Fruit fly (Drosophila melanogaster): ENCODE results near the gene CG8870.

The CG8870 gene

DNA sequence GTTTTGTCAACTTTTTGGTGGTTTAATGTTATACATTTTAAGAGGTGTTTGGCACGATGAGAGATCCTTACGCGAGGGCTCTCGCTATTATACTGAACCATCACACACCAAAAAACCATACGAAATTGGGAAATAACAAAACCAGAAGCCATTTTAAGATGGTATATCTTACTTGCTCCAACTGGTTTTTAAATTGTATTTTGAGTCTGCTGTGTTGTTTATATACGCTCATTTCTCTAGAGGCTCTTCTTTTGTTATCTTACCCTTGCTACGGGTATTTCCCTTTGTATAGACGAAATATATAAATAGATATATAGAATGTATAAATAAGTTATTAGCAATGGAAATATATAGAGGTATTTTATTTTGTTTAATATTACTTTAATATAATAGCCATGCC lies 27.3 kb downstream of the CG8870 start, which contains the start of gene yellow-e2:
yellow-e2 (minus strand) TSS at position 101 of the 400 bp plus-strand sequence.
- no peak for TF ChIP-seq CG8478 (optimal IDR thresholded peaks at IDR 0.05)
- no peak for TF ChIP-seq CTCF (optimal IDR thresholded peaks at IDR 0.05)

- no peak for TF ChIP-seq CTCF (optimal IDR thresholded peaks at IDR 0.05)
- TF ChIP-seq CG8478 (optimal IDR thresholded peaks at IDR 0.05), result no peak
Observed at dm6 chr3R:13412704-13413103, 33.1 kb downstream of the CG8870 start.

DNA sequence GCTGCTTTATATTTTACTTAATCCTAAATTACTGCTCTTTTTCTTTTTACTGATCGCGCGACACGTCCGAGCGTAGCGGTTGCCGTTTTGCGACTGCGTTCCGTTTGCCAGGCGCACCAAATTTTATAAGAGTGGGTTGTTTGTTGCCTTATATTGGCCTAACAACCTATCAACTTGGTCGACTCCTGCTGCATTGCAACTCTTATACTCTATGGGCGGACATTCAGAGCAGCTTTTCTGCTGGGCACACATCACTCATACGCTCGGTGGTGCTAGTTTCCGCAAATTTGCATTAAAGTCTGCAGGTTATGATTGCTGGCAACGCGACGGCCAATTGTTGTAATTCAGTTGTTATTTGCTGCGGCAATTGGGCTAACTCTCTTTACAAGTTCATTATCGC lies 35.5 kb downstream of the CG8870 start, which contains the start of gene yellow-e:
yellow-e (minus strand) TSS at position 101 of the 400 bp plus-strand sequence.
- TF ChIP-seq CG8478 (optimal IDR thresholded peaks at IDR 0.05) (no peak), CTCF (optimal IDR thresholded peaks at IDR 0.05) (no peak)

dm6 chr3R:13417067-13417595 lies 37.5 kb downstream of the CG8870 start:
- TF ChIP-seq CTCF (optimal IDR thresholded peaks at IDR 0.05), result no peak
- no peak for TF ChIP-seq CG8478 (optimal IDR thresholded peaks at IDR 0.05)

DNA sequence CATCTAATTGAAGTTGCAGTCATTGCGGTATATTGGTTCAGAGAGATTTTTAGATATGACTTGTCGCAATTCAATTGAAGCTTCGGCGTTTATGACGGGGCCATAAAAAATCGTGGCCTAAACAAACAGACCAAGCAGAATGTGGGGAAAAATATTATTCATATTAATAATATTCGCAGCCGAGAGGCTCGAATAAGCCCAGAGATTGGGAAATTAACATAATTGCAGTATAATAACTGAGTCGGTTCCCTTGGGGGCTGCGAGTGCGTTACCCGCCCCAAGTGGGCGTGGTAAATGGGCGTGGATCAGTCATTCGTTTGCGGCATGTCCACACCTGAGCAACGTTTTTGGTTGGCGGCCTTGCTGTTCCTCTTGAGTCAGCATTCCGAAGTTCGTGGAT lies 40.3 kb downstream of the CG8870 start, which contains the start of gene Ir87a:
Ir87a (plus strand) TSS at position 301 of the 400 bp plus-strand sequence.
- TF ChIP-seq CG8478 (optimal IDR thresholded peaks at IDR 0.05) (no peak), CTCF (optimal IDR thresholded peaks at IDR 0.05) (no peak)

dm6 chr3R:13422178-13422577 lies 42.5 kb downstream of the CG8870 start:
- TF ChIP-seq CG8478 (optimal IDR thresholded peaks at IDR 0.05) (no peak), CTCF (optimal IDR thresholded peaks at IDR 0.05) (no peak)

DNA sequence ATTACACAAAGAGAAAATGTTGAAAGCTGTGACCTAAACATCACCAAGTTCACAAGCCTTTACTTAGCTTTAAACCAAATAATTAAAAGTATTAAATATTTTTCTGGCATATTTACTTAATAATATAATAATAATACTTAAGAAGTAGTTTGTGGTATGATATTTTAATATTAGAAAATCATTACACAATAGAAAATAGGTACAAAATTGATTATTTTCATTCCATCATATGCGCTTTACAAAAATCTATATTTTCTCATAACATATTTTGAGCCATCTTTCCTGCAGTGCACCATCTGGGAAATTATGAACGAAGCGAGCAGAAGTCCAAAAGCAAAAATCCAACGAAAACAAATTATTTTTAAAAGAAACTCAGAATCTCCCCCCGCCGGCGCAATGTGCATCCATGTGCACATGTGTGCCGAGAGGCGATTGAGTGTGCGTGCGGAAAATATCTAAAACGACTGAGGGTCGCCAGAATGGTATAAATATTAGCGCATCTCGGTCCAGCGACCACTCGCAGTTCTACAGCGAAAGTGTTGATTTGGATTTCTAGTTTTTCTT lies 45.9 kb downstream of the CG8870 start, which contains the start of gene Act87E:
Act87E (plus strand) TSS at position 514 of the 564 bp plus-strand sequence.
- TF ChIP-seq CTCF (optimal IDR thresholded peaks at IDR 0.05) (no peak), CG8478 (optimal IDR thresholded peaks at IDR 0.05) (no peak)

dm6 chr3R:13428341-13429040 lies 48.8 kb downstream of the CG8870 start:
- TF ChIP-seq CG8478 (optimal IDR thresholded peaks at IDR 0.05) (no peak), CTCF (optimal IDR thresholded peaks at IDR 0.05) (no peak)

Measured in S2 (cell line).